Fruit fly (Drosophila melanogaster) whole organism, prepupa: Measurements from ENCODE around the gene LSm3.

Source experiments
- Blimp-1 ChIP-seq: fragments of 200-800 bp; sonication (Bioruptor generic); optimal IDR thresholded peaks from 3 replicates; lab custom pipeline; 2017; ENCODE audit warnings: missing biosample characterization, missing genetic modification characterization, mild to moderate bottlenecking, moderate library complexity, missing genetic modification reagents
- CG10631 ChIP-seq: fragments of 200-800 bp; sonication (Bioruptor generic); optimal IDR thresholded peaks from 2 replicates; lab custom pipeline; 2016; ENCODE audit warnings: missing biosample characterization, missing genetic modification characterization
- CG10669 ChIP-seq: fragments of 200-800 bp; sonication (Bioruptor generic); optimal IDR thresholded peaks from 3 replicates; lab custom pipeline; 2018; ENCODE audit warnings: missing biosample characterization, mild to moderate bottlenecking, missing genetic modification characterization, moderate library complexity
- CG11294 ChIP-seq: fragments of 200-800 bp; sonication (Bioruptor generic); IDR thresholded peaks from 2 replicates; pipeline ENCODE4 v1.3.6; 2022; ENCODE audit warnings: missing biosample characterization, missing genetic modification characterization
- CG11762 ChIP-seq: fragments of 200-800 bp; sonication (Bioruptor generic); optimal IDR thresholded peaks from 3 replicates; lab custom pipeline; 2016; ENCODE audit warnings: missing biosample characterization, missing genetic modification characterization; ENCODE audit not compliant: insufficient read depth
- CG11902 ChIP-seq: fragments of 200-800 bp; sonication (Bioruptor generic); optimal IDR thresholded peaks from 3 replicates; lab custom pipeline; 2016; ENCODE audit warnings: missing biosample characterization, missing genetic modification characterization
- CG16779 ChIP-seq: fragments of 200-800 bp; sonication (Bioruptor generic); optimal IDR thresholded peaks from 3 replicates; lab custom pipeline; 2017; ENCODE audit warnings: missing biosample characterization, mild to moderate bottlenecking, missing genetic modification characterization
- CG3032 ChIP-seq: fragments of 200-800 bp; optimal IDR thresholded peaks from 2 replicates; lab custom pipeline; 2019; ENCODE audit warnings: missing biosample characterization, mild to moderate bottlenecking, missing genetic modification characterization, moderate library complexity
- CG31627 ChIP-seq: fragments of 200-800 bp; sonication (Bioruptor generic); optimal IDR thresholded peaks from 3 replicates; lab custom pipeline; 2016; ENCODE audit warnings: missing biosample characterization, missing genetic modification characterization
- CG32006 ChIP-seq: fragments of 200-800 bp; sonication (Bioruptor generic); optimal IDR thresholded peaks from 3 replicates; lab custom pipeline; 2017; ENCODE audit warnings: missing biosample characterization, mild to moderate bottlenecking, missing genetic modification characterization
- CG34406 ChIP-seq: fragments of 200-800 bp; sonication (Bioruptor generic); optimal IDR thresholded peaks from 3 replicates; lab custom pipeline; 2016; ENCODE audit warnings: missing biosample characterization, missing genetic modification characterization
- CG6163 ChIP-seq: fragments of 200-800 bp; sonication (Bioruptor generic); IDR thresholded peaks from 3 replicates; pipeline ENCODE4 v1.3.6; 2022; ENCODE audit warnings: missing biosample characterization, missing genetic modification characterization
- CG6276 ChIP-seq: fragments of 200-800 bp; sonication (Bioruptor generic); optimal IDR thresholded peaks from 2 replicates; lab custom pipeline; 2017; ENCODE audit warnings: missing biosample characterization, mild to moderate bottlenecking, missing genetic modification characterization
- CG6854 ChIP-seq: fragments of 200-800 bp; sonication (Bioruptor generic); optimal IDR thresholded peaks from 2 replicates; lab custom pipeline; 2017; ENCODE audit warnings: missing biosample characterization, mild to moderate bottlenecking, missing genetic modification characterization
- CG7368 ChIP-seq: fragments of 200-800 bp; sonication (Bioruptor generic); optimal IDR thresholded peaks from 3 replicates; lab custom pipeline; 2016; ENCODE audit warnings: missing biosample characterization, missing genetic modification characterization
- CG8119 ChIP-seq: fragments of 200-800 bp; sonication (Bioruptor generic); IDR thresholded peaks from 3 replicates; pipeline ENCODE4 v1.3.6; 2022; ENCODE audit warnings: missing biosample characterization, missing genetic modification characterization
- CG8632 ChIP-seq: fragments of 200-800 bp; sonication (Bioruptor generic); optimal IDR thresholded peaks from 3 replicates; lab custom pipeline; 2016; ENCODE audit warnings: missing biosample characterization, missing genetic modification characterization
- Eip75B ChIP-seq: fragments of 200-800 bp; sonication (Bioruptor generic); optimal IDR thresholded peaks from 3 replicates; lab custom pipeline; 2016; ENCODE audit warnings: missing biosample characterization, missing genetic modification characterization
- Eip78C ChIP-seq: fragments of 200-800 bp; sonication (Bioruptor generic); peaks from one replicate; lab custom pipeline; 2016; ENCODE audit warnings: missing biosample characterization, missing genetic modification characterization
- Ets96B ChIP-seq: fragments of 200-800 bp; optimal IDR thresholded peaks from 2 replicates; lab custom pipeline; 2019; ENCODE audit warnings: missing biosample characterization, mild to moderate bottlenecking, missing genetic modification characterization, moderate library complexity
- Gug ChIP-seq: fragments of 200-800 bp; sonication (Bioruptor generic); IDR thresholded peaks from 2 replicates; pipeline ENCODE4 v1.3.6; 2022; ENCODE audit warnings: missing biosample characterization, missing genetic modification characterization
- Hr38 ChIP-seq: sonication (Bioruptor generic); optimal IDR thresholded peaks from 2 replicates; lab custom pipeline; 2016; ENCODE audit warnings: missing biosample characterization, missing genetic modification characterization
- Hr4 ChIP-seq: fragments of 200-800 bp; sonication (Bioruptor generic); optimal IDR thresholded peaks from 3 replicates; lab custom pipeline; 2016; ENCODE audit warnings: missing biosample characterization, missing genetic modification characterization
- Lpt ChIP-seq: fragments of 200-800 bp; sonication (Bioruptor generic); optimal IDR thresholded peaks from 3 replicates; lab custom pipeline; 2016; ENCODE audit warnings: missing biosample characterization, missing genetic modification characterization
- Met ChIP-seq: fragments of 200-800 bp; sonication (Bioruptor generic); optimal IDR thresholded peaks from 3 replicates; lab custom pipeline; 2016; ENCODE audit warnings: missing biosample characterization, missing genetic modification characterization
- OdsH ChIP-seq: fragments of 200-800 bp; sonication (Bioruptor generic); optimal IDR thresholded peaks from 3 replicates; lab custom pipeline; 2016; ENCODE audit warnings: missing biosample characterization, missing genetic modification characterization
- Sox14 ChIP-seq: fragments of 200-800 bp; sonication (Bioruptor generic); optimal IDR thresholded peaks from 3 replicates; lab custom pipeline; 2016; ENCODE audit warnings: missing biosample characterization, missing genetic modification characterization
- Sox15 ChIP-seq: fragments of 200-800 bp; sonication (Bioruptor generic); optimal IDR thresholded peaks from 3 replicates; lab custom pipeline; 2016; ENCODE audit warnings: missing biosample characterization, missing genetic modification characterization
- cyc ChIP-seq: fragments of 200-800 bp; sonication (Bioruptor generic); optimal IDR thresholded peaks from 3 replicates; lab custom pipeline; 2016; ENCODE audit warnings: missing biosample characterization, missing genetic modification characterization
- dac ChIP-seq: fragments of 200-800 bp; sonication (Bioruptor generic); optimal IDR thresholded peaks from 2 replicates; lab custom pipeline; 2017; ENCODE audit warnings: missing biosample characterization, mild to moderate bottlenecking, missing genetic modification characterization
- fd59A ChIP-seq: fragments of 200-800 bp; sonication (Bioruptor generic); optimal IDR thresholded peaks from 2 replicates; lab custom pipeline; 2017; ENCODE audit warnings: missing biosample characterization, mild to moderate bottlenecking, missing genetic modification characterization, missing genetic modification reagents
- fd85E ChIP-seq: fragments of 200-800 bp; sonication (Bioruptor generic); optimal IDR thresholded peaks from 3 replicates; lab custom pipeline; 2016; ENCODE audit warnings: missing biosample characterization, missing genetic modification characterization
- fkh ChIP-seq: fragments of 200-800 bp; sonication (Bioruptor generic); optimal IDR thresholded peaks from 3 replicates; lab custom pipeline; 2017; ENCODE audit warnings: missing biosample characterization, mild to moderate bottlenecking, missing genetic modification characterization, moderate library complexity
- lz ChIP-seq: fragments of 200-800 bp; sonication (Bioruptor generic); optimal IDR thresholded peaks from 3 replicates; lab custom pipeline; 2016; ENCODE audit warnings: missing biosample characterization, missing genetic modification characterization
- net ChIP-seq: fragments of 200-800 bp; sonication (Bioruptor generic); optimal IDR thresholded peaks from 3 replicates; lab custom pipeline; 2016; ENCODE audit warnings: missing biosample characterization, missing genetic modification characterization
- pdm3 ChIP-seq: fragments of 200-800 bp; sonication (Bioruptor generic); optimal IDR thresholded peaks from 3 replicates; lab custom pipeline; 2016; ENCODE audit warnings: missing biosample characterization, missing genetic modification characterization
- salr ChIP-seq, 2 experiments: fragments of 200-800 bp; sonication (Bioruptor generic); optimal IDR thresholded peaks; 3 replicates each; lab custom pipeline; 2016 to 2018; ENCODE audit warnings: missing biosample characterization in 2 of 2, missing genetic modification characterization in 2 of 2, mild to moderate bottlenecking in 1 of 2
- spab ChIP-seq: fragments of 200-800 bp; sonication (Bioruptor generic); optimal IDR thresholded peaks from 2 replicates; lab custom pipeline; 2017; ENCODE audit warnings: missing biosample characterization, mild to moderate bottlenecking, missing genetic modification characterization, missing genetic modification reagents
- ss ChIP-seq, 2 experiments: fragments of 200-800 bp; sonication (Bioruptor generic); optimal IDR thresholded peaks; 2 replicates in 1 of 2; 3 replicates in 1 of 2; lab custom pipeline; 2017 to 2018; ENCODE audit warnings: mild to moderate bottlenecking in 2 of 2, missing biosample characterization in 2 of 2, missing genetic modification characterization in 2 of 2, moderate library complexity in 1 of 2
- svp ChIP-seq: fragments of 200-800 bp; sonication (Bioruptor generic); peaks from one replicate; lab custom pipeline; 2016; ENCODE audit warnings: missing biosample characterization, missing genetic modification characterization
- topi ChIP-seq: fragments of 200-800 bp; sonication (Bioruptor generic); optimal IDR thresholded peaks from 3 replicates; lab custom pipeline; 2016; ENCODE audit warnings: missing biosample characterization, missing genetic modification characterization
- vri ChIP-seq: fragments of 200-800 bp; sonication (Bioruptor generic); optimal IDR thresholded peaks from 3 replicates; lab custom pipeline; 2016; ENCODE audit warnings: missing biosample characterization, mild to moderate bottlenecking, missing genetic modification characterization

The LSm3 gene

dm6 chr3R:23992823-23993797 lies 3.0 kb upstream of the LSm3 start, which contains the start of the genes Epp and Rab7 (continued):
- TF ChIP-seq CG6854 (GFP tag; lab: Kevin White, UChicago) (no peak), Hr38 (GFP tag; lab: Kevin White, UChicago) (no peak), svp (GFP tag; lab: Kevin White, UChicago) (peak; percentile 83), cyc (GFP tag; lab: Kevin White, UChicago) (peak; percentile 40), Blimp-1 (GFP tag; lab: Kevin White, UChicago) (peak; percentile 77), CG6163 (0 out of 3 replicates have a peak, but pooled peaks have one; percentile 35), Gug (GFP tag; lab: Robert Waterston, UW) (0 out of 2 replicates have a peak, but pooled peaks have one; percentile 8), Hr4 (no peak), CG31627 (GFP tag; lab: Kevin White, UChicago) (peak; percentile 54), Eip75B (GFP tag; lab: Kevin White, UChicago) (peak; percentile 39), OdsH (GFP tag; lab: Kevin White, UChicago) (peak; percentile 51), fd59A (GFP tag; lab: Kevin White, UChicago) (no peak), lz (GFP tag; lab: Kevin White, UChicago) (peak; percentile 61), CG7368 (no peak), CG3032 (peak; percentile 14), net (GFP tag; lab: Kevin White, UChicago) (peak; percentile 53), Eip78C (peak; percentile 74), salr (GFP tag; optimal IDR thresholded peaks at IDR 0.05; lab: Kevin White, UChicago) (peak in 1 of 2 experiments; percentile 32), CG11762 (GFP tag; lab: Kevin White, UChicago) (no peak), CG8632 (peak; percentile 1), CG34406 (GFP tag; lab: Kevin White, UChicago) (no peak), CG10631 (GFP tag; lab: Kevin White, UChicago) (no peak), CG32006 (GFP tag; lab: Kevin White, UChicago) (no peak), CG8119 (GFP tag; lab: Robert Waterston, UW) (peak; percentile 47; the same call in 1 of the 3 replicates), ss (GFP tag; optimal IDR thresholded peaks at IDR 0.05; lab: Kevin White, UChicago) (peak; percentile 80 to 81), CG6276 (GFP tag; lab: Kevin White, UChicago) (no peak), fkh (peak; percentile 45), spab (GFP tag; lab: Kevin White, UChicago) (peak; percentile 25), Sox14 (GFP tag; lab: Kevin White, UChicago) (peak; percentile 82), CG11902 (GFP tag; lab: Kevin White, UChicago) (no peak), topi (GFP tag; lab: Kevin White, UChicago) (peak; percentile 60), Lpt (GFP tag; lab: Kevin White, UChicago) (no peak), CG16779 (tag; lab: Kevin White, UChicago) (no peak), CG11294 (no peak), fd85E (GFP tag; lab: Kevin White, UChicago) (no peak)
- TF ChIP-seq, all 60 proteins: peak for 31

- TF ChIP-seq vri (GFP tag; lab: Kevin White, UChicago) = no peak
- no peak for TF ChIP-seq Ets96B
- no peak for TF ChIP-seq Hr38 (GFP tag; lab: Kevin White, UChicago)
- no peak for TF ChIP-seq cyc (GFP tag; lab: Kevin White, UChicago)
- no peak for TF ChIP-seq CG11762 (GFP tag; lab: Kevin White, UChicago)
- no peak for TF ChIP-seq CG10669
- TF ChIP-seq Sox15 (GFP tag; lab: Kevin White, UChicago) = no peak
- TF ChIP-seq pdm3 (GFP tag; lab: Kevin White, UChicago) = no peak
- TF ChIP-seq CG11294 = no peak
- TF ChIP-seq Met = no peak
- TF ChIP-seq CG6163 = no peak
- TF ChIP-seq dac (GFP tag; lab: Kevin White, UChicago) = no peak
Observed at dm6 chr3R:23994578-23994977, 1.5 kb upstream of the LSm3 start.
